Worm (Caenorhabditis elegans): Measurements from ENCODE around the gene sri-54.

DNA sequence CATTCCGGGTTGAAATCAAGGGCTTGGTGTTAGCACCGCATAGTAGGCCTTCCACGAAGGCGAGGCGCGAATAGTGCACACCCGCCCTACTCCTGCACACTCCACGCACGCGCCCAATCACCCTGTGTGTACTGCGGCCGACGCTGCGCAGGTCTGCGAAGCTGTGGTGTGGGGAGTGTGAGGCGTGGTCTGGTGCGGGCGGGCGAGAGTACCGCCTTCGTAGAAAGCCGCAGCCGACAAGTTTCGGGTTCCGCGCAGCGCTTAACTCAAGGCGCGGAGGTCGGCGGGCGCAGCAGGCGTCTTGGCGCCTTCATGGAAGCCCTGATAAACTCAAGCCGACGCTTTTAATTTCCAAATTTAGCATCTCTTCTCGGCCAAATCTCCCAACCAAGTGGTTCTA, 29.6 kb downstream of the sri-54 start:
- TF ChIP-seq ama-1 (optimal IDR thresholded peaks at IDR 0.05) = no peak
- TF ChIP-seq scrt-1 (GFP tag; IDR thresholded peaks at IDR 0.05) = no peak
- no peak for TF ChIP-seq sea-1 (GFP tag; conservative IDR thresholded peaks at IDR 0.05)
- TF ChIP-seq flt-1 (GFP tag; IDR thresholded peaks at IDR 0.05) = no peak
- TF ChIP-seq F13C5.2 (tag; optimal IDR thresholded peaks at IDR 0.05) = no peak
- no peak for TF ChIP-seq aly-1 (tag; optimal IDR thresholded peaks at IDR 0.05)
- no peak for TF ChIP-seq ceh-36 (tag; optimal IDR thresholded peaks at IDR 0.05)
